Fruit fly (Drosophila melanogaster): ENCODE results near the gene CG5157.

DNA sequence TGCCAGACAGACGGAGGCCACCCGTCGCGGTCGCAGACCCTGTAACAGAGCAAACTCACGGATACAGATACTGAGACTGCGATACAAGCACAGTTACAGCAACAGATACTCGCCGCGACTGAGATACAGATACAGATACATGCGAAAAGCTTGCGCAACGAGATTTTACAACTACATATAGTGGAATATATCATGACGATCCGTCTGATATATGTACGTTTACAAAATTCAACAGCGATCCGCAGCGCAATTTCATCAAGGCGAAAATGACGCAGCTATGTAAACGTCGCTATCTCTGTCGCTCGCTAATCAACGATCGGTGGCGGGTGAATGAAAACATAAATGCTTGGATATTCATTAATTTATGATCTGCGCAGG, 12.5 kb upstream of the CG5157 start:
- TF ChIP-seq kay (GFP tag; ENCODE audit: borderline replicate concordance) = peak; percentile 85
- no peak for TF ChIP-seq CG33017 (tag; optimal IDR thresholded peaks at IDR 0.05)
- no peak for TF ChIP-seq tj (GFP tag; optimal IDR thresholded peaks at IDR 0.05)
- no peak for TF ChIP-seq Clk (GFP tag; optimal IDR thresholded peaks at IDR 0.05)
- TF ChIP-seq Mnt (GFP tag; optimal IDR thresholded peaks at IDR 0.05) = no peak
- no peak for TF ChIP-seq CG12768 (GFP tag; optimal IDR thresholded peaks at IDR 0.05)
- TF ChIP-seq CG5204 (GFP tag; optimal IDR thresholded peaks at IDR 0.05) = no peak
- peak; percentile 42 for TF ChIP-seq cic (GFP tag; optimal IDR thresholded peaks at IDR 0.05)
- TF ChIP-seq bab1 (GFP tag; optimal IDR thresholded peaks at IDR 0.05) = no peak
- TF ChIP-seq toe (GFP tag; optimal IDR thresholded peaks at IDR 0.05) = peak; percentile 21
- TF ChIP-seq CG11617 (GFP tag; optimal IDR thresholded peaks at IDR 0.05) = no peak
- no peak for TF ChIP-seq CG7101 (tag; optimal IDR thresholded peaks at IDR 0.05)
- TF ChIP-seq Crg-1 (GFP tag; optimal IDR thresholded peaks at IDR 0.05) = no peak
- no peak for TF ChIP-seq pad (GFP tag; optimal IDR thresholded peaks at IDR 0.05)
